Fruit fly (Drosophila melanogaster) whole organism, embryonic: ENCODE results near the gene nenya.

Experiments
- ATbp ChIP-seq: fragments of 200-800 bp; sonication (Bioruptor generic); optimal IDR thresholded peaks from 2 replicates; lab custom pipeline; 2017; ENCODE audit warnings: missing biosample characterization, mild to moderate bottlenecking, missing genetic modification characterization, missing genetic modification reagents
- Ada2b ChIP-seq: fragments of 200-800 bp; sonication (Bioruptor generic); IDR thresholded peaks from 2 replicates; pipeline ENCODE4 v1.3.6; 2022; ENCODE audit warnings: missing biosample characterization, missing genetic modification characterization
- Adf1 ChIP-seq: fragments of 200-800 bp; sonication (Bioruptor generic); IDR thresholded peaks from 2 replicates; pipeline ENCODE4 v1.3.6; 2022; ENCODE audit warnings: missing biosample characterization, missing genetic modification characterization
- Aef1 ChIP-seq: fragments of 200-800 bp; sonication (Bioruptor generic); IDR thresholded peaks from 3 replicates; pipeline ENCODE4 v1.3.6; 2022; ENCODE audit warnings: missing biosample characterization, missing genetic modification characterization
- CG10565 ChIP-seq: fragments of 200-800 bp; sonication (Bioruptor generic); optimal IDR thresholded peaks from 3 replicates; lab custom pipeline; 2016; ENCODE audit warnings: missing biosample characterization, mild to moderate bottlenecking, missing genetic modification characterization
- CG12391 ChIP-seq: fragments of 200-800 bp; sonication (Bioruptor generic); optimal IDR thresholded peaks from 3 replicates; lab custom pipeline; 2018; ENCODE audit warnings: missing biosample characterization, mild to moderate bottlenecking, missing genetic modification characterization, moderate library complexity
- CG16779 ChIP-seq: fragments of 200-800 bp; sonication (Bioruptor generic); IDR thresholded peaks from 2 replicates; pipeline ENCODE4 v1.3.6; 2022; ENCODE audit warnings: missing biosample characterization, missing genetic modification characterization
- CG18599 ChIP-seq: fragments of 200-800 bp; sonication (Bioruptor generic); optimal IDR thresholded peaks from 3 replicates; lab custom pipeline; 2017; ENCODE audit warnings: missing biosample characterization, missing genetic modification characterization, mild to moderate bottlenecking, moderate library complexity, missing genetic modification reagents
- CG31224 ChIP-seq: fragments of 200-800 bp; sonication (Bioruptor generic); IDR thresholded peaks from 2 replicates; pipeline ENCODE4 v1.3.6; 2022; ENCODE audit warnings: missing biosample characterization, missing genetic modification characterization
- CG34224 ChIP-seq: fragments of 200-800 bp; sonication (Bioruptor generic); IDR thresholded peaks from 3 replicates; pipeline ENCODE4 v1.3.6; 2022; ENCODE audit warnings: missing biosample characterization, missing genetic modification characterization; ENCODE audit not compliant: partially characterized antibody
- CG3847 ChIP-seq: fragments of 200-800 bp; sonication (Bioruptor generic); IDR thresholded peaks from 2 replicates; pipeline ENCODE4 v1.3.6; 2022; ENCODE audit warnings: missing biosample characterization, missing genetic modification characterization
- CG4404 ChIP-seq: fragments of 200-800 bp; sonication (Bioruptor generic); IDR thresholded peaks from 2 replicates; pipeline ENCODE4 v1.3.6; 2022; ENCODE audit warnings: missing biosample characterization, missing genetic modification characterization
- CG6689 ChIP-seq: fragments of 200-800 bp; sonication (Bioruptor generic); IDR thresholded peaks from 2 replicates; pipeline ENCODE4 v1.3.6; 2022; ENCODE audit warnings: missing biosample characterization, missing genetic modification characterization
- CG7357 ChIP-seq: fragments of 200-800 bp; sonication (Bioruptor generic); IDR thresholded peaks from 3 replicates; pipeline ENCODE4 v1.3.6; 2022; ENCODE audit warnings: missing biosample characterization, missing genetic modification characterization
- CG7556 ChIP-seq: fragments of 200-800 bp; sonication (Bioruptor generic); optimal IDR thresholded peaks from 2 replicates; lab custom pipeline; 2017; ENCODE audit warnings: missing biosample characterization, mild to moderate bottlenecking, missing genetic modification characterization
- CG7786 ChIP-seq: fragments of 200-800 bp; sonication (Bioruptor generic); optimal IDR thresholded peaks from 2 replicates; lab custom pipeline; 2016; ENCODE audit warnings: missing biosample characterization, missing genetic modification characterization
- CG8089 ChIP-seq: fragments of 200-800 bp; sonication (Bioruptor generic); optimal IDR thresholded peaks from 3 replicates; lab custom pipeline; 2016; ENCODE audit warnings: missing biosample characterization, missing genetic modification characterization
- CG9609 ChIP-seq: fragments of 200-800 bp; sonication (Bioruptor generic); optimal IDR thresholded peaks from 3 replicates; lab custom pipeline; 2016; ENCODE audit warnings: missing biosample characterization, missing genetic modification characterization
- CG9727 ChIP-seq: fragments of 200-800 bp; sonication (Bioruptor generic); optimal IDR thresholded peaks from 3 replicates; lab custom pipeline; 2017; ENCODE audit warnings: missing biosample characterization, mild to moderate bottlenecking, missing genetic modification characterization
- CkIIα-i1 ChIP-seq: fragments of 200-800 bp; sonication (Bioruptor generic); IDR thresholded peaks from 2 replicates; pipeline ENCODE4 v1.3.6; 2022; ENCODE audit warnings: missing biosample characterization, missing genetic modification characterization
- Fer2 ChIP-seq: fragments of 200-800 bp; sonication (Bioruptor generic); optimal IDR thresholded peaks from 2 replicates; lab custom pipeline; 2018; ENCODE audit warnings: missing biosample characterization, mild to moderate bottlenecking, missing genetic modification characterization, moderate library complexity
- HmgZ ChIP-seq: fragments of 200-800 bp; sonication (Bioruptor generic); optimal IDR thresholded peaks from 2 replicates; lab custom pipeline; 2018; ENCODE audit warnings: missing biosample characterization, mild to moderate bottlenecking, missing genetic modification characterization
- Mrtf ChIP-seq: fragments of 200-800 bp; sonication (Bioruptor generic); IDR thresholded peaks from 3 replicates; pipeline ENCODE4 v1.3.6; 2022; ENCODE audit warnings: missing biosample characterization, missing genetic modification characterization
- Neu2 ChIP-seq: fragments of 200-800 bp; sonication (Bioruptor generic); optimal IDR thresholded peaks from 3 replicates; lab custom pipeline; 2016; ENCODE audit warnings: missing biosample characterization, missing genetic modification characterization, borderline replicate concordance
- Nf-YA ChIP-seq: fragments of 200-800 bp; sonication (Bioruptor generic); IDR thresholded peaks from 2 replicates; pipeline ENCODE4 v1.3.6; 2022; ENCODE audit warnings: missing biosample characterization, missing genetic modification characterization
- Nf-YB ChIP-seq: fragments of 200-800 bp; sonication (Bioruptor generic); optimal IDR thresholded peaks from 3 replicates; lab custom pipeline; 2019; ENCODE audit warnings: missing biosample characterization, mild to moderate bottlenecking, missing genetic modification characterization, moderate library complexity
- Nf-YC ChIP-seq: fragments of 200-800 bp; optimal IDR thresholded peaks from 3 replicates; lab custom pipeline; 2019; ENCODE audit warnings: missing biosample characterization, mild to moderate bottlenecking, missing genetic modification characterization, moderate library complexity
- Oli ChIP-seq: fragments of 200-800 bp; sonication (Bioruptor generic); optimal IDR thresholded peaks from 2 replicates; lab custom pipeline; 2018; ENCODE audit warnings: missing biosample characterization, mild to moderate bottlenecking, missing genetic modification characterization, moderate library complexity
- Pdp1 ChIP-seq, 2 experiments: fragments of 200-800 bp; sonication (Bioruptor generic); optimal IDR thresholded peaks; 3 replicates each; lab custom pipeline; 2016; ENCODE audit warnings: missing biosample characterization in 2 of 2, missing genetic modification characterization in 2 of 2, mild to moderate bottlenecking in 1 of 2, moderate library complexity in 1 of 2
- Rfx ChIP-seq: fragments of 200-800 bp; sonication (Bioruptor generic); IDR thresholded peaks from 2 replicates; pipeline ENCODE4 v1.3.6; 2022; ENCODE audit warnings: missing biosample characterization, missing genetic modification characterization
- Spps ChIP-seq: fragments of 200-800 bp; sonication (Bioruptor generic); optimal IDR thresholded peaks from 2 replicates; lab custom pipeline; 2018; ENCODE audit warnings: missing biosample characterization, mild to moderate bottlenecking, missing genetic modification characterization
- ap ChIP-seq: fragments of 200-800 bp; sonication (Bioruptor generic); IDR thresholded peaks from 2 replicates; pipeline ENCODE4 v1.3.6; 2022; ENCODE audit warnings: missing biosample characterization, missing genetic modification characterization
- ash1 ChIP-seq: fragments of 200-800 bp; sonication (Bioruptor generic); optimal IDR thresholded peaks from 2 replicates; lab custom pipeline; 2018; ENCODE audit warnings: missing biosample characterization, mild to moderate bottlenecking, missing genetic modification characterization
- chinmo ChIP-seq: fragments of 200-800 bp; sonication (Bioruptor generic); IDR thresholded peaks from 4 replicates; pipeline ENCODE4 v1.3.6; 2022; ENCODE audit warnings: missing biosample characterization, missing genetic modification characterization; ENCODE audit not compliant: partially characterized antibody
- chm ChIP-seq: fragments of 200-800 bp; sonication (Bioruptor generic); IDR thresholded peaks from 2 replicates; pipeline ENCODE4 v1.3.6; 2022; ENCODE audit warnings: missing biosample characterization, missing genetic modification characterization
- ci ChIP-seq: fragments of 200-800 bp; sonication (Bioruptor generic); IDR thresholded peaks from 3 replicates; pipeline ENCODE4 v1.3.6; 2022; ENCODE audit warnings: missing biosample characterization, missing genetic modification characterization
- crol ChIP-seq: fragments of 200-800 bp; sonication (Bioruptor generic); IDR thresholded peaks from 2 replicates; pipeline ENCODE4 v1.3.6; 2022; ENCODE audit warnings: missing biosample characterization, missing genetic modification characterization
- da ChIP-seq: fragments of 200-800 bp; sonication (Bioruptor generic); optimal IDR thresholded peaks from 2 replicates; lab custom pipeline; 2016; ENCODE audit warnings: missing biosample characterization, missing genetic modification characterization
- danr ChIP-seq: fragments of 200-800 bp; sonication (Bioruptor generic); IDR thresholded peaks from 2 replicates; pipeline ENCODE4 v1.3.6; 2022; ENCODE audit warnings: missing biosample characterization, missing genetic modification characterization
- dati ChIP-seq: fragments of 200-800 bp; sonication (Bioruptor generic); IDR thresholded peaks from 2 replicates; pipeline ENCODE4 v1.3.6; 2022; ENCODE audit warnings: missing biosample characterization, missing genetic modification characterization
- dysf ChIP-seq: fragments of 200-800 bp; sonication (Bioruptor generic); IDR thresholded peaks from 3 replicates; pipeline ENCODE4 v1.3.6; 2022; ENCODE audit warnings: missing biosample characterization, missing genetic modification characterization
- fd64A ChIP-seq: fragments of 200-800 bp; sonication (Bioruptor generic); optimal IDR thresholded peaks from 3 replicates; lab custom pipeline; 2018; ENCODE audit warnings: missing biosample characterization, mild to moderate bottlenecking, missing genetic modification characterization
- fd96Cb ChIP-seq: fragments of 200-800 bp; sonication (Bioruptor generic); optimal IDR thresholded peaks from 2 replicates; lab custom pipeline; 2018; ENCODE audit warnings: missing biosample characterization, mild to moderate bottlenecking, missing genetic modification characterization, moderate library complexity
- gt ChIP-seq: fragments of 200-800 bp; sonication (Bioruptor generic); IDR thresholded peaks from 2 replicates; pipeline ENCODE4 v1.3.6; 2022; ENCODE audit warnings: missing biosample characterization, missing genetic modification characterization
- jing ChIP-seq: fragments of 200-800 bp; sonication (Bioruptor generic); optimal IDR thresholded peaks from 2 replicates; lab custom pipeline; 2018; ENCODE audit warnings: missing biosample characterization, mild to moderate bottlenecking, missing genetic modification characterization
- oc ChIP-seq: fragments of 200-800 bp; sonication (Bioruptor generic); optimal IDR thresholded peaks from 2 replicates; lab custom pipeline; 2018; ENCODE audit warnings: missing biosample characterization, mild to moderate bottlenecking, missing genetic modification characterization, moderate library complexity
- org-1 ChIP-seq: fragments of 200-800 bp; sonication (Bioruptor generic); optimal IDR thresholded peaks from 2 replicates; lab custom pipeline; 2017; ENCODE audit warnings: missing biosample characterization, missing genetic modification characterization
- scrt ChIP-seq: fragments of 200-800 bp; sonication (Bioruptor generic); optimal IDR thresholded peaks from 2 replicates; lab custom pipeline; 2018; ENCODE audit warnings: missing biosample characterization, mild to moderate bottlenecking, missing genetic modification characterization, moderate library complexity
- so ChIP-seq: fragments of 200-800 bp; sonication (Bioruptor generic); IDR thresholded peaks from 3 replicates; pipeline ENCODE4 v1.3.6; 2022; ENCODE audit warnings: missing biosample characterization, missing genetic modification characterization
- tio ChIP-seq: fragments of 200-800 bp; sonication (Bioruptor generic); optimal IDR thresholded peaks from 2 replicates; lab custom pipeline; 2017; ENCODE audit warnings: missing biosample characterization, missing genetic modification characterization, inconsistent platforms
- zen ChIP-seq: fragments of 200-800 bp; sonication (Bioruptor generic); optimal IDR thresholded peaks from 3 replicates; lab custom pipeline; 2018; ENCODE audit warnings: missing biosample characterization, mild to moderate bottlenecking, missing genetic modification characterization, moderate library complexity
- zen2 ChIP-seq: fragments of 200-800 bp; sonication (Bioruptor generic); IDR thresholded peaks from 3 replicates; pipeline ENCODE4 v1.3.6; 2022; ENCODE audit warnings: missing biosample characterization, missing genetic modification characterization; ENCODE audit not compliant: partially characterized antibody

Gene nenya

dm6 chr3R:27905695-27906094 lies 22.3 kb downstream of the nenya start, which contains the start of gene CG34353 (continued):
- no peak for TF ChIP-seq CG6689
- peak; percentile 4 for TF ChIP-seq CG12391 (tag; lab: Kevin White, UChicago)
- TF ChIP-seq zen2 = no peak
- TF ChIP-seq Fer2 (tag; lab: Kevin White, UChicago) = no peak
- peak; percentile 13 for TF ChIP-seq zen (tag; lab: Kevin White, UChicago)
- no peak for TF ChIP-seq Mrtf (GFP tag; lab: Robert Waterston, UW)
- peak; percentile 0 for TF ChIP-seq CG8089 (GFP tag; lab: Kevin White, UChicago)
- no peak for TF ChIP-seq Oli
- peak; percentile 80 for TF ChIP-seq jing (GFP tag; lab: Kevin White, UChicago)
- TF ChIP-seq CG3847 (GFP tag; lab: Robert Waterston, UW) = 0 out of 2 replicates have a peak, but pooled peaks have one; percentile 19
- TF ChIP-seq crol (GFP tag; lab: Robert Waterston, UW) = peak; percentile 97
- TF ChIP-seq Pdp1 (GFP tag; optimal IDR thresholded peaks at IDR 0.05; lab: Kevin White, UChicago) = no peak
- TF ChIP-seq HmgZ = peak; percentile 70
- no peak for TF ChIP-seq Rfx
- no peak for TF ChIP-seq CG31224 (GFP tag; lab: Robert Waterston, UW)
- TF ChIP-seq CG9609 (GFP tag; lab: Kevin White, UChicago) = no peak
- TF ChIP-seq Adf1 = peak; percentile 35; the same call in 1 of the 2 replicates
- TF ChIP-seq ash1 (GFP tag; lab: Kevin White, UChicago) = no peak
- no peak for TF ChIP-seq Spps (tag; lab: Kevin White, UChicago)
- TF ChIP-seq ci (GFP tag; lab: Robert Waterston, UW) = peak; percentile 69; the same call in 2 of the 3 replicates
- no peak for TF ChIP-seq fd96Cb (tag; lab: Kevin White, UChicago)
- TF ChIP-seq Aef1 (GFP tag; lab: Robert Waterston, UW) = no peak
- no peak for TF ChIP-seq CkIIα-i1 (GFP tag; lab: Robert Waterston, UW)
- TF ChIP-seq CG16779 (GFP tag; lab: Robert Waterston, UW) = no peak
- TF ChIP-seq Nf-YA (GFP tag; lab: Robert Waterston, UW) = no peak
- no peak for TF ChIP-seq danr (GFP tag; lab: Robert Waterston, UW)
- no peak for TF ChIP-seq CG18599 (GFP tag; lab: Kevin White, UChicago)
- no peak for TF ChIP-seq org-1 (GFP tag; lab: Kevin White, UChicago)
- no peak for TF ChIP-seq Ada2b
- no peak for TF ChIP-seq dati
- no peak for TF ChIP-seq CG7357
- peak; percentile 73 for TF ChIP-seq Nf-YC
- TF ChIP-seq scrt (GFP tag; lab: Kevin White, UChicago) = peak; percentile 98
- 0 out of 3 replicates have a peak, but pooled peaks have one; percentile 19 for TF ChIP-seq dysf (GFP tag; lab: Robert Waterston, UW)
- TF ChIP-seq CG10565 = no peak
- TF ChIP-seq chinmo (GFP tag; lab: Robert Waterston, UW) = peak; percentile 89; the same call in 3 of the 4 replicates
- TF ChIP-seq CG4404 (GFP tag; lab: Robert Waterston, UW) = no peak
- no peak for TF ChIP-seq ATbp (GFP tag; lab: Kevin White, UChicago)
- peak; percentile 63 for TF ChIP-seq Nf-YB
- no peak for TF ChIP-seq so
- no peak for TF ChIP-seq gt (GFP tag; lab: Robert Waterston, UW)
- TF ChIP-seq oc (tag; lab: Kevin White, UChicago) = peak; percentile 59
- no peak for TF ChIP-seq tio (GFP tag; lab: Kevin White, UChicago)
- no peak for TF ChIP-seq CG7786 (GFP tag; lab: Kevin White, UChicago)
- no peak for TF ChIP-seq CG9727 (GFP tag; lab: Kevin White, UChicago)
- no peak for TF ChIP-seq fd64A (GFP tag; lab: Kevin White, UChicago)
- TF ChIP-seq CG7556 = no peak
- peak; percentile 64 for TF ChIP-seq chm (GFP tag; lab: Robert Waterston, UW)
- no peak for TF ChIP-seq Neu2 (GFP tag; lab: Kevin White, UChicago)
- peak; percentile 30; the same call in 1 of the 3 replicates for TF ChIP-seq CG34224 (GFP tag; lab: Robert Waterston, UW)
- no peak for TF ChIP-seq da (GFP tag; lab: Kevin White, UChicago)
- no peak for TF ChIP-seq ap (GFP tag; lab: Robert Waterston, UW)
